Fruit fly (Drosophila melanogaster): ENCODE measurements around the gene MED30.

- peak; percentile 1 for TF ChIP-seq CG10669 (GFP tag; optimal IDR thresholded peaks at IDR 0.05)
- TF ChIP-seq lz (GFP tag; optimal IDR thresholded peaks at IDR 0.05), result peak; percentile 65
- no peak for TF ChIP-seq CG8119 (GFP tag; IDR thresholded peaks at IDR 0.05)
- TF ChIP-seq CG9139 (GFP tag; optimal IDR thresholded peaks at IDR 0.05), result no peak
- no peak for TF ChIP-seq dsx (GFP tag; optimal IDR thresholded peaks at IDR 0.05; ENCODE audit: poor library complexity, severe bottlenecking)
- TF ChIP-seq Lpt (GFP tag; optimal IDR thresholded peaks at IDR 0.05), result no peak
- TF ChIP-seq ss (GFP tag; optimal IDR thresholded peaks at IDR 0.05), result no peak
- peak; percentile 41; the same call in 1 of the 2 replicates for TF ChIP-seq CG11294 (GFP tag; IDR thresholded peaks at IDR 0.05)
- TF ChIP-seq Sox102F (GFP tag; optimal IDR thresholded peaks at IDR 0.05), result peak; percentile 59
These were observed 26.4 kb upstream of the MED30 start, which contains the start of gene CG17129 for dm6 chr3L:680258-680657.

All from whole organism, prepupa.